Worm (Caenorhabditis elegans): Measurements from ENCODE around the gene ctns-1.

DNA sequence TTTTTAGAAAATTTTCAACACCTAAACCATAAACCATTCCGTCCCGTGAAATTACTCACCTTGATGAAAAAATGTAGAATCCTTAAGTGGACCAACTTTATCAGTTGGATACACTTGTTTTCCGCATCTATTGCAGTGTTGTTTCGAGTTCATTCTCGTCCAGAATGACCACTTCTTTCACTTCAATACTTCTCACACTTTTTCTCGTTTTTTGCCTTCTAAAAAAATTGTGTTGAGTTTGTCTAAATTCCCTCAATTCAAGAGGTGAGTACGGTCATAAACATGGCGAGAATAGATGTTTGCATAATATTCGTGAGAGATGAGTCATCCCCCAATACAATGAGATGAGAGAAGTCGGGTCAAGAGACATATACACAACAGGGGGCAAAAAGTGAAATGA is 44.2 kb downstream of the ctns-1 start, which contains the start of gene ltd-1:
- TF ChIP-seq unc-39 (tag; optimal IDR thresholded peaks at IDR 0.05) (no peak), ceh-83 (GFP tag; optimal IDR thresholded peaks at IDR 0.05) (no peak), elt-3 (tag; optimal IDR thresholded peaks at IDR 0.05) (no peak), zip-8 (tag; optimal IDR thresholded peaks at IDR 0.05) (no peak), ztf-11 (tag; optimal IDR thresholded peaks at IDR 0.05) (no peak), ces-1 (GFP tag; optimal IDR thresholded peaks at IDR 0.05) (no peak), lin-13 (tag; optimal IDR thresholded peaks at IDR 0.05) (no peak), nhr-76 (tag; optimal IDR thresholded peaks at IDR 0.05) (no peak), lsy-2 (tag; optimal IDR thresholded peaks at IDR 0.05) (no peak), nhr-237 (tag; optimal IDR thresholded peaks at IDR 0.05) (no peak), nhr-2 (tag; optimal IDR thresholded peaks at IDR 0.05) (no peak), ceh-43 (GFP tag; optimal IDR thresholded peaks at IDR 0.05) (no peak), blmp-1 (tag; optimal IDR thresholded peaks at IDR 0.05) (no peak)
